Worm (Caenorhabditis elegans) whole organism, L1 larva: ENCODE results near the gene hrg-1.
A peak's percentile ranks its signal among the peaks of the same experiment; 100 is the strongest.

Source experiments
- aha-1 ChIP-seq: fragments of 150-350 bp; optimal IDR thresholded peaks from 2 replicates; lab custom pipeline; 2014; ENCODE audit warnings: missing biosample characterization, missing genetic modification characterization
- ceh-82 ChIP-seq, 3 experiments: fragments of 150-350 bp in 1 of 3; sonication (generic microtip) in 2 of 3; optimal IDR thresholded peaks; 2 replicates each; lab custom pipeline; 2014 to 2017; ENCODE audit warnings: missing biosample characterization in 3 of 3, missing genetic modification characterization in 3 of 3
- fkh-10 ChIP-seq: sonication (generic microtip); optimal IDR thresholded peaks from 2 replicates; lab custom pipeline; 2017; ENCODE audit warnings: missing biosample characterization, missing genetic modification reagents, missing genetic modification characterization
- lin-35 ChIP-seq, 2 experiments: fragments of 150-350 bp; optimal IDR thresholded peaks; 2 replicates each; lab custom pipeline; 2014; ENCODE audit warnings: missing biosample characterization in 2 of 2, missing genetic modification characterization in 2 of 2, missing genetic modification reagents in 2 of 2
- lin-39 ChIP-seq: fragments of 150-350 bp; optimal IDR thresholded peaks from 2 replicates; lab custom pipeline; 2014; ENCODE audit warnings: missing biosample characterization, missing genetic modification reagents, missing genetic modification characterization
- mep-1 ChIP-seq: fragments of 150-350 bp; optimal IDR thresholded peaks from 2 replicates; lab custom pipeline; 2014; ENCODE audit warnings: missing biosample characterization, missing genetic modification characterization
- nhr-11 ChIP-seq: fragments of 150-350 bp; optimal IDR thresholded peaks from 2 replicates; lab custom pipeline; 2014; ENCODE audit warnings: missing biosample characterization, missing genetic modification characterization
- nhr-12 ChIP-seq: sonication (generic microtip); optimal IDR thresholded peaks from 2 replicates; lab custom pipeline; 2017; ENCODE audit warnings: missing biosample characterization, missing genetic modification characterization
- nhr-28 ChIP-seq: fragments of 150-350 bp; optimal IDR thresholded peaks from 2 replicates; lab custom pipeline; 2014; ENCODE audit warnings: missing biosample characterization, missing genetic modification characterization
- nhr-77 ChIP-seq: fragments of 150-350 bp; optimal IDR thresholded peaks from 2 replicates; lab custom pipeline; 2014; ENCODE audit warnings: missing biosample characterization, missing genetic modification characterization
- skn-1 ChIP-seq: fragments of 150-350 bp; optimal IDR thresholded peaks from 2 replicates; lab custom pipeline; 2014; ENCODE audit warnings: missing biosample characterization, missing genetic modification characterization
- zip-4 ChIP-seq: fragments of 200-800 bp; sonication (Bioruptor generic); optimal IDR thresholded peaks from 2 replicates; lab custom pipeline; 2018; ENCODE audit warnings: mild to moderate bottlenecking, missing genetic modification characterization, moderate library complexity, missing compliant biosample characterization

ce11 chrX:3968209-3968960 lies 47.6 kb downstream of the hrg-1 start, which contains the start of gene C16B8.3:
- TF ChIP-seq fkh-10 (GFP tag; lab: Kevin White, UChicago) (no peak), lin-39 (tag; lab: Kevin White, UChicago) (no peak), zip-4 (no peak), nhr-28 (no peak), lin-35 (GFP tag; optimal IDR thresholded peaks at IDR 0.05; lab: Kevin White, UChicago) (peak in 1 of 2 experiments; percentile 23), aha-1 (tag; lab: Kevin White, UChicago) (no peak), nhr-12 (tag; lab: Kevin White, UChicago) (no peak), nhr-11 (tag; lab: Kevin White, UChicago) (no peak), skn-1 (tag; lab: Kevin White, UChicago) (no peak), ceh-82 (tag; optimal IDR thresholded peaks at IDR 0.05; lab: Kevin White, UChicago) (no peak), mep-1 (tag; lab: Kevin White, UChicago) (no peak), nhr-77 (tag; lab: Kevin White, UChicago) (no peak)
